Worm (Caenorhabditis elegans): Measurements from ENCODE around the gene msp-74.

Gene msp-74

ce11 chrII:5150829-5151228, 35.7 kb upstream of the msp-74 start, which contains the start of gene srb-16:
TSS of gene srb-16 (minus strand) at chrII:5150929.
- TF ChIP-seq elt-3 (tag; optimal IDR thresholded peaks at IDR 0.05) = no peak
- TF ChIP-seq unc-39 (tag; optimal IDR thresholded peaks at IDR 0.05) = no peak
- no peak for TF ChIP-seq nhr-11 (tag; optimal IDR thresholded peaks at IDR 0.05)
- TF ChIP-seq sea-2 (GFP tag; optimal IDR thresholded peaks at IDR 0.05) = no peak
- TF ChIP-seq daf-12 (tag; optimal IDR thresholded peaks at IDR 0.05) = no peak
- TF ChIP-seq tbx-2 (tag; optimal IDR thresholded peaks at IDR 0.05) = no peak
- no peak for TF ChIP-seq skn-1 (tag; optimal IDR thresholded peaks at IDR 0.05)
- TF ChIP-seq nhr-25 (tag; optimal IDR thresholded peaks at IDR 0.05) = no peak
- no peak for TF ChIP-seq nhr-23 (tag; optimal IDR thresholded peaks at IDR 0.05)
- no peak for TF ChIP-seq nhr-67 (tag; optimal IDR thresholded peaks at IDR 0.05)
- TF ChIP-seq snpc-4 (tag; optimal IDR thresholded peaks at IDR 0.05) = no peak
- no peak for TF ChIP-seq ceh-9 (tag; optimal IDR thresholded peaks at IDR 0.05)
- TF ChIP-seq fos-1 (tag; optimal IDR thresholded peaks at IDR 0.05) = no peak
- no peak for TF ChIP-seq lin-39 (tag; optimal IDR thresholded peaks at IDR 0.05)
- no peak for TF ChIP-seq zag-1 (tag; optimal IDR thresholded peaks at IDR 0.05)

ce11 chrII:5148349-5148748, 33.2 kb upstream of the msp-74 start, which contains the start of gene F58A6.5:
TSS of gene F58A6.5 (minus strand) at chrII:5148449.
- TF ChIP-seq unc-39 (tag; optimal IDR thresholded peaks at IDR 0.05) (no peak), nhr-43 (tag; optimal IDR thresholded peaks at IDR 0.05; ENCODE audit: poor library complexity, severe bottlenecking) (no peak), fkh-10 (GFP tag; optimal IDR thresholded peaks at IDR 0.05) (no peak), unc-62 (GFP tag; optimal IDR thresholded peaks at IDR 0.05) (no peak), nfya-1 (tag; optimal IDR thresholded peaks at IDR 0.05; ENCODE audit: insufficient read depth) (no peak), elt-1 (tag; optimal IDR thresholded peaks at IDR 0.05) (no peak)

DNA sequence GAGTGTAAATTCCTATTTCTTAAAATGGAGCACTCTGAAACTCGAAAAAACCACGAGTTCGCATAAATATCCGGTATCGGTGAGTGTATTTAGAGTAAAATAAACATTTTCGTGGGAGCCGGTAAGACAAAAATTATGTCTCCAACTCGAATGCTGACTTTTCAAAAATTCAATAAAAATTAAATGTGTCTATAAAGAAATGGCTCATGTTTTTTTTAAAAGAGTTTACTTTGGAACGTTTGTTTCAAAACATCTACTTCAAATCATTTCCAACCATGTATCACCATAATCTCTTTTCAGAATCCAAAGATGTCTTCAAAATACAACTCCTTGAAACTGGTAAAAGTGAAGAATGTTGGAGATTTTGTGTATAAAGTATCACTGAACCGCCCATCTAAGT, 27.5 kb upstream of the msp-74 start, which contains the start of gene F58A6.1:
Gene F58A6.1 (plus strand): TSS at position 301 of the 400 bp plus-strand sequence.
- TF ChIP-seq eor-1 (tag; optimal IDR thresholded peaks at IDR 0.05) (no peak), elt-3 (tag; optimal IDR thresholded peaks at IDR 0.05) (no peak)

ce11 chrII:5141945-5142514, 26.9 kb upstream of the msp-74 start, which contains the start of gene nas-29:
TSS of gene nas-29 (minus strand) at chrII:5142036.
- peak; percentile 89 for TF ChIP-seq pqm-1 (tag; optimal IDR thresholded peaks at IDR 0.05)
- no peak for TF ChIP-seq unc-39 (tag; optimal IDR thresholded peaks at IDR 0.05)
- no peak for TF ChIP-seq fos-1 (tag; optimal IDR thresholded peaks at IDR 0.05)
- TF ChIP-seq nhr-25 (tag; optimal IDR thresholded peaks at IDR 0.05) = peak; percentile 64
- no peak for TF ChIP-seq egl-27 (tag; optimal IDR thresholded peaks at IDR 0.05)
- TF ChIP-seq eor-1 (tag; optimal IDR thresholded peaks at IDR 0.05) = no peak
- TF ChIP-seq nhr-237 (tag; optimal IDR thresholded peaks at IDR 0.05) = no peak
- no peak for TF ChIP-seq elt-1 (tag; optimal IDR thresholded peaks at IDR 0.05)
- TF ChIP-seq zag-1 (tag; optimal IDR thresholded peaks at IDR 0.05) = no peak
- no peak for TF ChIP-seq aly-2 (tag; optimal IDR thresholded peaks at IDR 0.05)
- no peak for TF ChIP-seq nhr-77 (tag; optimal IDR thresholded peaks at IDR 0.05)
- TF ChIP-seq fkh-10 (GFP tag; optimal IDR thresholded peaks at IDR 0.05) = no peak
- TF ChIP-seq nhr-76 (tag; optimal IDR thresholded peaks at IDR 0.05) = no peak
- TF ChIP-seq elt-2 (tag; optimal IDR thresholded peaks at IDR 0.05) = peak; percentile 98
- TF ChIP-seq snpc-4 (tag; optimal IDR thresholded peaks at IDR 0.05) = no peak
- TF ChIP-seq hmg-11 (tag; optimal IDR thresholded peaks at IDR 0.05) = no peak
- no peak for TF ChIP-seq tbx-2 (tag; optimal IDR thresholded peaks at IDR 0.05)
- TF ChIP-seq elt-3 (tag; optimal IDR thresholded peaks at IDR 0.05) = no peak
- no peak for TF ChIP-seq pha-4 (tag; optimal IDR thresholded peaks at IDR 0.05)
- no peak for TF ChIP-seq nhr-23 (tag; optimal IDR thresholded peaks at IDR 0.05)
- no peak for TF ChIP-seq nfya-1 (tag; optimal IDR thresholded peaks at IDR 0.05; ENCODE audit: insufficient read depth)
- TF ChIP-seq ama-1 (optimal IDR thresholded peaks at IDR 0.05) = no peak
- TF ChIP-seq lsy-12 (tag; optimal IDR thresholded peaks at IDR 0.05) = no peak
- no peak for TF ChIP-seq ceh-9 (tag; optimal IDR thresholded peaks at IDR 0.05)
- no peak for TF ChIP-seq ceh-16 (tag; optimal IDR thresholded peaks at IDR 0.05)
- no peak for TF ChIP-seq ceh-82 (tag; optimal IDR thresholded peaks at IDR 0.05)
- TF ChIP-seq nhr-67 (tag; optimal IDR thresholded peaks at IDR 0.05) = no peak
- no peak for TF ChIP-seq lin-39 (tag; optimal IDR thresholded peaks at IDR 0.05)
- peak; percentile 44 for TF ChIP-seq nhr-43 (tag; optimal IDR thresholded peaks at IDR 0.05; ENCODE audit: poor library complexity, severe bottlenecking)
- TF ChIP-seq fkh-2 (tag; optimal IDR thresholded peaks at IDR 0.05) = no peak
- TF ChIP-seq unc-62 (GFP tag; optimal IDR thresholded peaks at IDR 0.05) = no peak
- peak; percentile 28 for TF ChIP-seq mdl-1 (tag; optimal IDR thresholded peaks at IDR 0.05)
- TF ChIP-seq daf-12 (tag; optimal IDR thresholded peaks at IDR 0.05) = no peak
- no peak for TF ChIP-seq ztf-4 (tag; optimal IDR thresholded peaks at IDR 0.05)
- TF ChIP-seq egl-5 (tag; optimal IDR thresholded peaks at IDR 0.05) = no peak
- TF ChIP-seq mml-1 (tag; optimal IDR thresholded peaks at IDR 0.05) = no peak
- TF ChIP-seq ceh-28 (tag; optimal IDR thresholded peaks at IDR 0.05) = no peak
- no peak for TF ChIP-seq nhr-28 (tag; optimal IDR thresholded peaks at IDR 0.05)
- no peak for TF ChIP-seq nhr-12 (tag; optimal IDR thresholded peaks at IDR 0.05)
- TF ChIP-seq jun-1 (tag; optimal IDR thresholded peaks at IDR 0.05) = peak; percentile 20
- TF ChIP-seq lin-15B (tag; optimal IDR thresholded peaks at IDR 0.05) = no peak
- TF ChIP-seq R02D3.7 (tag; optimal IDR thresholded peaks at IDR 0.05) = no peak
